Worm (Caenorhabditis elegans) whole organism, mixed stage, embryonic: ENCODE measurements around the gene gst-16.

Experiments
- M03D4.4 ChIP-seq: sonication (generic microtip); optimal IDR thresholded peaks from 2 replicates; lab custom pipeline; 2017; ENCODE audit warnings: mild to moderate bottlenecking, missing genetic modification characterization, missing compliant biosample characterization
- bed-3 ChIP-seq: fragments of 200-800 bp; sonication (Bioruptor generic); optimal IDR thresholded peaks from 3 replicates; lab custom pipeline; 2018; ENCODE audit warnings: mild to moderate bottlenecking, missing genetic modification characterization, moderate library complexity, missing compliant biosample characterization
- blmp-1 ChIP-seq: fragments of 150-350 bp; optimal IDR thresholded peaks from 2 replicates; lab custom pipeline; 2014; ENCODE audit warnings: missing biosample characterization, missing genetic modification characterization
- ceh-39 ChIP-seq: fragments of 150-350 bp; optimal IDR thresholded peaks from 2 replicates; lab custom pipeline; 2014; ENCODE audit warnings: missing biosample characterization, missing genetic modification characterization
- ceh-43 ChIP-seq: fragments of 200-800 bp; sonication (Bioruptor generic); optimal IDR thresholded peaks from 2 replicates; lab custom pipeline; 2018; ENCODE audit warnings: mild to moderate bottlenecking, missing genetic modification characterization, moderate library complexity, missing compliant biosample characterization
- ceh-83 ChIP-seq: fragments of 200-800 bp; sonication (Bioruptor generic); optimal IDR thresholded peaks from 2 replicates; lab custom pipeline; 2018; ENCODE audit warnings: mild to moderate bottlenecking, missing genetic modification characterization, missing compliant biosample characterization
- ces-1 ChIP-seq: fragments of 150-350 bp; optimal IDR thresholded peaks from 2 replicates; lab custom pipeline; 2014; ENCODE audit warnings: missing biosample characterization, missing genetic modification reagents, missing genetic modification characterization
- cnd-1 ChIP-seq: fragments of 200-800 bp; sonication (Bioruptor generic); optimal IDR thresholded peaks from 2 replicates; lab custom pipeline; 2018; ENCODE audit warnings: mild to moderate bottlenecking, missing genetic modification characterization, missing compliant biosample characterization
- drap-1 ChIP-seq: fragments of 200-800 bp; sonication (Bioruptor generic); optimal IDR thresholded peaks from 3 replicates; lab custom pipeline; 2018; ENCODE audit warnings: mild to moderate bottlenecking, missing genetic modification characterization, missing compliant biosample characterization
- elt-1 ChIP-seq: sonication (generic microtip); optimal IDR thresholded peaks from 2 replicates; lab custom pipeline; 2017; ENCODE audit warnings: missing genetic modification characterization, mild to moderate bottlenecking, missing compliant biosample characterization, antibody characterized with exemption, moderate library complexity, borderline replicate concordance; ENCODE audit not compliant: insufficient read depth
- elt-3 ChIP-seq: fragments of 150-350 bp; optimal IDR thresholded peaks from 2 replicates; lab custom pipeline; 2014; ENCODE audit warnings: missing biosample characterization, missing genetic modification characterization
- flh-1 ChIP-seq: fragments of 200-800 bp; sonication (Bioruptor generic); optimal IDR thresholded peaks from 2 replicates; lab custom pipeline; 2018; ENCODE audit warnings: mild to moderate bottlenecking, missing genetic modification characterization, moderate library complexity, missing compliant biosample characterization
- ham-2 ChIP-seq: fragments of 200-800 bp; sonication (Bioruptor generic); optimal IDR thresholded peaks from 2 replicates; lab custom pipeline; 2018; ENCODE audit warnings: mild to moderate bottlenecking, missing genetic modification characterization, missing compliant biosample characterization
- hlh-1 ChIP-seq: fragments of 150-350 bp; optimal IDR thresholded peaks from 2 replicates; lab custom pipeline; 2014; ENCODE audit warnings: missing biosample characterization, missing genetic modification reagents, missing genetic modification characterization
- lin-13 ChIP-seq: fragments of 150-350 bp; optimal IDR thresholded peaks from 2 replicates; lab custom pipeline; 2014; ENCODE audit warnings: missing biosample characterization, missing genetic modification characterization
- lin-32 ChIP-seq: fragments of 200-800 bp; sonication (Bioruptor generic); optimal IDR thresholded peaks from 2 replicates; lab custom pipeline; 2018; ENCODE audit warnings: mild to moderate bottlenecking, missing genetic modification characterization, missing compliant biosample characterization
- lsy-2 ChIP-seq: fragments of 150-350 bp; optimal IDR thresholded peaks from 2 replicates; lab custom pipeline; 2014; ENCODE audit warnings: missing biosample characterization, missing genetic modification characterization
- mab-5 ChIP-seq: fragments of 150-350 bp; optimal IDR thresholded peaks from 2 replicates; lab custom pipeline; 2014; ENCODE audit warnings: missing biosample characterization, missing genetic modification characterization
- mep-1 ChIP-seq: fragments of 150-350 bp; optimal IDR thresholded peaks from 2 replicates; lab custom pipeline; 2017; ENCODE audit warnings: missing biosample characterization, missing genetic modification reagents, missing genetic modification characterization, inconsistent platforms
- mls-2 ChIP-seq: sonication (generic microtip); optimal IDR thresholded peaks from 2 replicates; lab custom pipeline; 2016; ENCODE audit warnings: mild to moderate bottlenecking, missing genetic modification characterization, moderate library complexity, missing compliant biosample characterization
- nhr-12 ChIP-seq: fragments of 150-350 bp; optimal IDR thresholded peaks from 2 replicates; lab custom pipeline; 2014; ENCODE audit warnings: missing biosample characterization, missing genetic modification characterization
- nhr-2 ChIP-seq: fragments of 150-350 bp; optimal IDR thresholded peaks from 2 replicates; lab custom pipeline; 2014; ENCODE audit warnings: missing biosample characterization, missing genetic modification characterization
- nhr-237 ChIP-seq: fragments of 150-350 bp; optimal IDR thresholded peaks from 2 replicates; lab custom pipeline; 2014; ENCODE audit warnings: missing biosample characterization, missing genetic modification characterization
- nhr-28 ChIP-seq: fragments of 150-350 bp; optimal IDR thresholded peaks from 2 replicates; lab custom pipeline; 2014; ENCODE audit warnings: missing biosample characterization, missing genetic modification characterization
- nhr-76 ChIP-seq: sonication (generic microtip); optimal IDR thresholded peaks from 2 replicates; lab custom pipeline; 2017; ENCODE audit warnings: missing biosample characterization, missing genetic modification characterization
- pha-4 ChIP-seq: fragments of 150-350 bp; optimal IDR thresholded peaks from 2 replicates; lab custom pipeline; 2018; ENCODE audit warnings: missing biosample characterization, missing genetic modification reagents, missing genetic modification characterization
- sem-2 ChIP-seq: fragments of 200-800 bp; sonication (Bioruptor generic); optimal IDR thresholded peaks from 2 replicates; lab custom pipeline; 2018; ENCODE audit warnings: mild to moderate bottlenecking, missing genetic modification characterization, missing compliant biosample characterization
- sptf-1 ChIP-seq: sonication (generic microtip); optimal IDR thresholded peaks from 2 replicates; lab custom pipeline; 2017; ENCODE audit warnings: mild to moderate bottlenecking, missing genetic modification characterization, moderate library complexity, missing compliant biosample characterization
- tbx-8 ChIP-seq: fragments of 200-800 bp; sonication (Bioruptor generic); optimal IDR thresholded peaks from 2 replicates; lab custom pipeline; 2018; ENCODE audit warnings: mild to moderate bottlenecking, missing genetic modification characterization, moderate library complexity, missing compliant biosample characterization
- unc-39 ChIP-seq: fragments of 150-350 bp; optimal IDR thresholded peaks from 2 replicates; lab custom pipeline; 2014; ENCODE audit warnings: missing biosample characterization, missing genetic modification characterization
- unc-62 ChIP-seq: fragments of 150-350 bp; optimal IDR thresholded peaks from 2 replicates; lab custom pipeline; 2014; ENCODE audit warnings: missing biosample characterization, missing genetic modification reagents, missing genetic modification characterization
- zip-8 ChIP-seq: fragments of 150-350 bp; optimal IDR thresholded peaks from 2 replicates; lab custom pipeline; 2014; ENCODE audit warnings: missing biosample characterization, missing genetic modification characterization
- ztf-11 ChIP-seq: fragments of 150-350 bp; optimal IDR thresholded peaks from 2 replicates; lab custom pipeline; 2014; ENCODE audit warnings: missing biosample characterization, missing genetic modification characterization

The gst-16 gene

ce11 chrII:13600904-13601303, 23.3 kb downstream of the gst-16 start, which contains the start of gene csp-1:
Gene csp-1, plus strand, starts transcription at chrII:13601204.
- TF ChIP-seq nhr-12 (tag; lab: Kevin White, UChicago) = no peak
- TF ChIP-seq ceh-83 (GFP tag; lab: Kevin White, UChicago) = no peak
- TF ChIP-seq nhr-2 (tag; lab: Kevin White, UChicago) = no peak
- no peak for TF ChIP-seq mep-1 (tag; lab: Kevin White, UChicago)
- TF ChIP-seq ceh-39 (tag; lab: Kevin White, UChicago) = no peak

- no peak for TF ChIP-seq mls-2 (tag; lab: Kevin White, UChicago)
- no peak for TF ChIP-seq unc-39 (tag; lab: Kevin White, UChicago)
- TF ChIP-seq flh-1 (GFP tag; lab: Kevin White, UChicago) = no peak
- no peak for TF ChIP-seq unc-62
- no peak for TF ChIP-seq cnd-1 (tag; lab: Kevin White, UChicago)
- TF ChIP-seq ceh-43 (GFP tag; lab: Kevin White, UChicago) = no peak
- no peak for TF ChIP-seq ceh-39 (tag; lab: Kevin White, UChicago)
- peak; percentile 71 for TF ChIP-seq ces-1
- no peak for TF ChIP-seq drap-1 (GFP tag; lab: Kevin White, UChicago)
- peak; percentile 25 for TF ChIP-seq lin-13 (tag; lab: Kevin White, UChicago)
- TF ChIP-seq sem-2 (GFP tag; lab: Kevin White, UChicago) = no peak
- TF ChIP-seq pha-4 = no peak
- TF ChIP-seq hlh-1 (tag; lab: Kevin White, UChicago) = no peak
- no peak for TF ChIP-seq nhr-2 (tag; lab: Kevin White, UChicago)
- no peak for TF ChIP-seq ceh-83 (GFP tag; lab: Kevin White, UChicago)
- no peak for TF ChIP-seq lin-32 (GFP tag; lab: Kevin White, UChicago)
- peak; percentile 11 for TF ChIP-seq nhr-237 (tag; lab: Kevin White, UChicago)
- TF ChIP-seq zip-8 (tag; lab: Kevin White, UChicago) = no peak
- TF ChIP-seq mab-5 (tag; lab: Kevin White, UChicago) = no peak
- no peak for TF ChIP-seq elt-1
- TF ChIP-seq nhr-12 (tag; lab: Kevin White, UChicago) = no peak
- TF ChIP-seq lsy-2 (tag; lab: Kevin White, UChicago) = peak; percentile 96
- TF ChIP-seq tbx-8 (GFP tag; lab: Kevin White, UChicago) = no peak
- TF ChIP-seq bed-3 (GFP tag; lab: Kevin White, UChicago) = no peak
- TF ChIP-seq mep-1 (tag; lab: Kevin White, UChicago) = peak; percentile 40
- TF ChIP-seq elt-3 (tag; lab: Kevin White, UChicago) = no peak
- no peak for TF ChIP-seq ztf-11
- no peak for TF ChIP-seq nhr-28 (tag; lab: Kevin White, UChicago)
- TF ChIP-seq M03D4.4 (tag; lab: Kevin White, UChicago) = no peak
- TF ChIP-seq nhr-76 (tag; lab: Kevin White, UChicago) = no peak
- TF ChIP-seq blmp-1 (tag; lab: Kevin White, UChicago) = no peak
- TF ChIP-seq ham-2 = no peak
Measured at ce11 chrII:13596505-13596977, 27.7 kb downstream of the gst-16 start, which contains the start of the genes fbxc-23 and csc-1. Gene fbxc-23, minus strand, starts transcription at chrII:13596555. Gene csc-1, plus strand, starts transcription at chrII:13596955.

ce11 chrII:13595279-13595678, 29.0 kb downstream of the gst-16 start:
- TF ChIP-seq lin-13 (tag; lab: Kevin White, UChicago) (no peak), ces-1 (no peak), ztf-11 (no peak), elt-1 (no peak), mep-1 (tag; lab: Kevin White, UChicago) (no peak)

- TF ChIP-seq lin-32 (GFP tag; lab: Kevin White, UChicago) (no peak), M03D4.4 (tag; lab: Kevin White, UChicago) (no peak), flh-1 (GFP tag; lab: Kevin White, UChicago) (no peak), ceh-83 (GFP tag; lab: Kevin White, UChicago) (no peak), ceh-39 (tag; lab: Kevin White, UChicago) (no peak), sptf-1 (tag; lab: Kevin White, UChicago) (no peak), unc-62 (no peak), blmp-1 (tag; lab: Kevin White, UChicago) (no peak), ces-1 (no peak), hlh-1 (tag; lab: Kevin White, UChicago) (no peak), nhr-76 (tag; lab: Kevin White, UChicago) (no peak), bed-3 (GFP tag; lab: Kevin White, UChicago) (no peak), mab-5 (tag; lab: Kevin White, UChicago) (no peak), ztf-11 (no peak)
- TF ChIP-seq, all 35 proteins: peak for 0
Measured at ce11 chrII:13593659-13594221, 30.5 kb downstream of the gst-16 start, which contains the start of gene clec-146. Gene clec-146, minus strand, starts transcription at chrII:13593774.
